Fruit fly (Drosophila melanogaster) whole organism, embryonic: ENCODE results near the gene Lon.

Experiments
- Antp ChIP-seq: fragments of 200-800 bp; sonication (Bioruptor generic); optimal IDR thresholded peaks from 3 replicates; lab custom pipeline; 2016; ENCODE audit warnings: missing biosample characterization, missing genetic modification characterization
- B-H2 ChIP-seq: fragments of 200-800 bp; sonication (Bioruptor generic); optimal IDR thresholded peaks from 2 replicates; lab custom pipeline; 2018; ENCODE audit warnings: missing biosample characterization, mild to moderate bottlenecking, missing genetic modification characterization
- BtbVII ChIP-seq: fragments of 200-800 bp; sonication (Bioruptor generic); optimal IDR thresholded peaks from 3 replicates; lab custom pipeline; 2017; ENCODE audit warnings: missing biosample characterization, mild to moderate bottlenecking, missing genetic modification characterization
- CG10654 ChIP-seq: fragments of 200-800 bp; sonication (Bioruptor generic); optimal IDR thresholded peaks from 2 replicates; lab custom pipeline; 2016; ENCODE audit warnings: missing biosample characterization, missing genetic modification characterization
- CG11695 ChIP-seq: fragments of 200-800 bp; sonication (Bioruptor generic); IDR thresholded peaks from 3 replicates; pipeline ENCODE4 v1.3.6; 2022; ENCODE audit warnings: missing biosample characterization, missing genetic modification characterization
- CG12769 ChIP-seq: fragments of 200-800 bp; sonication (Bioruptor generic); optimal IDR thresholded peaks from 2 replicates; lab custom pipeline; 2019; ENCODE audit warnings: missing biosample characterization, mild to moderate bottlenecking, missing genetic modification characterization, moderate library complexity
- CG13296 ChIP-seq: fragments of 200-800 bp; sonication (Bioruptor generic); optimal IDR thresholded peaks from 3 replicates; lab custom pipeline; 2018; ENCODE audit warnings: missing biosample characterization, mild to moderate bottlenecking, missing genetic modification characterization
- CG14860 ChIP-seq: fragments of 200-800 bp; sonication (Bioruptor generic); IDR thresholded peaks from 3 replicates; pipeline ENCODE4 v1.3.6; 2022; ENCODE audit warnings: missing biosample characterization, missing genetic modification characterization; ENCODE audit not compliant: partially characterized antibody
- CG14965 ChIP-seq: fragments of 200-800 bp; sonication (Bioruptor generic); optimal IDR thresholded peaks from 2 replicates; lab custom pipeline; 2016; ENCODE audit warnings: missing biosample characterization, missing genetic modification characterization, borderline replicate concordance
- CG15269 ChIP-seq: fragments of 200-800 bp; sonication (Bioruptor generic); optimal IDR thresholded peaks from 2 replicates; lab custom pipeline; 2018; ENCODE audit warnings: missing biosample characterization, mild to moderate bottlenecking, missing genetic modification characterization, moderate library complexity
- CG1603 ChIP-seq: fragments of 200-800 bp; sonication (Bioruptor generic); optimal IDR thresholded peaks from 2 replicates; lab custom pipeline; 2019; ENCODE audit warnings: missing biosample characterization, mild to moderate bottlenecking, missing genetic modification characterization, moderate library complexity
- CG1647 ChIP-seq: fragments of 200-800 bp; sonication (Bioruptor generic); optimal IDR thresholded peaks from 3 replicates; lab custom pipeline; 2016; ENCODE audit warnings: missing biosample characterization, missing genetic modification characterization
- CG16813 ChIP-seq: fragments of 200-800 bp; sonication (Bioruptor generic); IDR thresholded peaks from 3 replicates; pipeline ENCODE4 v1.3.6; 2022; ENCODE audit warnings: missing biosample characterization, missing genetic modification characterization; ENCODE audit not compliant: partially characterized antibody
- CG17328 ChIP-seq: fragments of 200-800 bp; sonication (Bioruptor generic); IDR thresholded peaks from 2 replicates; pipeline ENCODE4 v1.3.6; 2022; ENCODE audit warnings: missing biosample characterization, missing genetic modification characterization
- CG18476 ChIP-seq: fragments of 200-800 bp; sonication (Bioruptor generic); optimal IDR thresholded peaks from 2 replicates; lab custom pipeline; 2016; ENCODE audit warnings: missing biosample characterization, mild to moderate bottlenecking, missing genetic modification characterization
- CG18599 ChIP-seq: fragments of 200-800 bp; sonication (Bioruptor generic); optimal IDR thresholded peaks from 3 replicates; lab custom pipeline; 2017; ENCODE audit warnings: missing biosample characterization, missing genetic modification characterization, mild to moderate bottlenecking, moderate library complexity, missing genetic modification reagents
- CG2712 ChIP-seq: fragments of 200-800 bp; optimal IDR thresholded peaks from 3 replicates; lab custom pipeline; 2019; ENCODE audit warnings: missing biosample characterization, mild to moderate bottlenecking, missing genetic modification characterization, moderate library complexity
- CG31224 ChIP-seq: fragments of 200-800 bp; sonication (Bioruptor generic); IDR thresholded peaks from 2 replicates; pipeline ENCODE4 v1.3.6; 2022; ENCODE audit warnings: missing biosample characterization, missing genetic modification characterization
- CG33213 ChIP-seq: fragments of 200-800 bp; sonication (Bioruptor generic); optimal IDR thresholded peaks from 3 replicates; lab custom pipeline; 2016; ENCODE audit warnings: missing biosample characterization, missing genetic modification characterization
- CG3838 ChIP-seq: fragments of 200-800 bp; sonication (Bioruptor generic); optimal IDR thresholded peaks from 3 replicates; lab custom pipeline; 2016; ENCODE audit warnings: missing biosample characterization, missing genetic modification characterization
- CG43689 ChIP-seq: fragments of 200-800 bp; sonication (Bioruptor generic); IDR thresholded peaks from 2 replicates; pipeline ENCODE4 v1.3.6; 2022; ENCODE audit warnings: missing biosample characterization, missing genetic modification characterization
- CG4617 ChIP-seq: fragments of 200-800 bp; sonication (Bioruptor generic); optimal IDR thresholded peaks from 3 replicates; lab custom pipeline; 2016; ENCODE audit warnings: missing biosample characterization, missing genetic modification characterization, borderline replicate concordance
- CG8359 ChIP-seq: fragments of 200-800 bp; sonication (Bioruptor generic); optimal IDR thresholded peaks from 2 replicates; lab custom pipeline; 2017; ENCODE audit warnings: missing biosample characterization, mild to moderate bottlenecking, missing genetic modification characterization, borderline replicate concordance
- CG8944 ChIP-seq: fragments of 200-800 bp; sonication (Bioruptor generic); optimal IDR thresholded peaks from 3 replicates; lab custom pipeline; 2016; ENCODE audit warnings: missing biosample characterization, missing genetic modification characterization
- CG9609 ChIP-seq: fragments of 200-800 bp; sonication (Bioruptor generic); optimal IDR thresholded peaks from 3 replicates; lab custom pipeline; 2016; ENCODE audit warnings: missing biosample characterization, missing genetic modification characterization
- D ChIP-seq, 2 experiments: fragments of 200-800 bp in 1 of 2; fragments of >200 bp in 1 of 2; sonication (Bioruptor generic) in 1 of 2; optimal IDR thresholded peaks; 2 replicates in 1 of 2; 3 replicates in 1 of 2; lab custom pipeline; 2017; ENCODE audit warnings: mild to moderate bottlenecking in 1 of 2, missing biosample characterization in 1 of 2, missing genetic modification characterization in 1 of 2, missing genetic modification reagents in 1 of 2
- Dref ChIP-seq: fragments of 200-800 bp; sonication (Bioruptor generic); IDR thresholded peaks from 2 replicates; pipeline ENCODE4 v1.3.6; 2022; ENCODE audit warnings: missing biosample characterization, missing genetic modification characterization
- GATAe ChIP-seq: fragments of 200-800 bp; sonication (Bioruptor generic); conservative IDR thresholded peaks from 2 replicates; pipeline ENCODE4 v1.3.6; 2022; ENCODE audit warnings: missing biosample characterization, missing genetic modification characterization
- HLH54F ChIP-seq: fragments of 200-800 bp; sonication (Bioruptor generic); optimal IDR thresholded peaks from 3 replicates; lab custom pipeline; 2016; ENCODE audit warnings: missing biosample characterization, missing genetic modification characterization
- HLHmδ ChIP-seq: fragments of 200-800 bp; sonication (Bioruptor generic); optimal IDR thresholded peaks from 2 replicates; lab custom pipeline; 2018; ENCODE audit warnings: missing biosample characterization, mild to moderate bottlenecking, missing genetic modification characterization, moderate library complexity
- Hmr ChIP-seq: fragments of 200-800 bp; sonication (Bioruptor generic); optimal IDR thresholded peaks from 3 replicates; lab custom pipeline; 2017; ENCODE audit warnings: mild to moderate bottlenecking, missing biosample characterization, missing genetic modification reagents, missing genetic modification characterization
- Jarid2 ChIP-seq: fragments of 200-800 bp; sonication (Bioruptor generic); optimal IDR thresholded peaks from 3 replicates; lab custom pipeline; 2017; ENCODE audit warnings: mild to moderate bottlenecking, missing biosample characterization, missing genetic modification reagents, missing genetic modification characterization
- Mes4 ChIP-seq: fragments of 200-800 bp; sonication (Bioruptor generic); optimal IDR thresholded peaks from 2 replicates; lab custom pipeline; 2016; ENCODE audit warnings: missing biosample characterization, missing genetic modification characterization
- Opbp ChIP-seq: fragments of 200-800 bp; sonication (Bioruptor generic); IDR thresholded peaks from 3 replicates; pipeline ENCODE4 v1.3.6; 2022; ENCODE audit warnings: missing biosample characterization, missing genetic modification characterization; ENCODE audit not compliant: partially characterized antibody
- Rfx ChIP-seq: fragments of 200-800 bp; sonication (Bioruptor generic); IDR thresholded peaks from 2 replicates; pipeline ENCODE4 v1.3.6; 2022; ENCODE audit warnings: missing biosample characterization, missing genetic modification characterization
- Side ChIP-seq: fragments of 200-800 bp; sonication (Bioruptor generic); optimal IDR thresholded peaks from 2 replicates; lab custom pipeline; 2016; ENCODE audit warnings: missing biosample characterization, missing genetic modification characterization
- Sry-δ ChIP-seq: fragments of 200-800 bp; sonication (Bioruptor generic); optimal IDR thresholded peaks from 2 replicates; lab custom pipeline; 2016; ENCODE audit warnings: missing biosample characterization, missing genetic modification characterization
- amos ChIP-seq: fragments of 200-800 bp; sonication (Bioruptor generic); IDR thresholded peaks from 2 replicates; pipeline ENCODE4 v1.3.6; 2022; ENCODE audit warnings: missing biosample characterization, missing genetic modification characterization; ENCODE audit not compliant: partially characterized antibody
- bab2 ChIP-seq: fragments of 200-800 bp; sonication (Bioruptor generic); optimal IDR thresholded peaks from 2 replicates; lab custom pipeline; 2016; ENCODE audit warnings: missing biosample characterization, missing genetic modification characterization
- crp ChIP-seq, 2 experiments: fragments of 200-800 bp; sonication (Bioruptor generic); optimal IDR thresholded peaks; 2 replicates in 1 of 2; 3 replicates in 1 of 2; lab custom pipeline; 2017; ENCODE audit warnings: missing biosample characterization in 2 of 2, missing genetic modification characterization in 2 of 2, mild to moderate bottlenecking in 1 of 2, moderate library complexity in 1 of 2
- dmrt99B ChIP-seq: fragments of 200-800 bp; sonication (Bioruptor generic); optimal IDR thresholded peaks from 2 replicates; lab custom pipeline; 2018; ENCODE audit warnings: missing biosample characterization, mild to moderate bottlenecking, missing genetic modification characterization, moderate library complexity
- en ChIP-seq: fragments of 200-800 bp; sonication (Bioruptor generic); optimal IDR thresholded peaks from 2 replicates; lab custom pipeline; 2016; ENCODE audit warnings: missing biosample characterization, missing genetic modification characterization
- fd102C ChIP-seq: fragments of 200-800 bp; sonication (Bioruptor generic); optimal IDR thresholded peaks from 2 replicates; lab custom pipeline; 2018; ENCODE audit warnings: missing biosample characterization, mild to moderate bottlenecking, missing genetic modification characterization, moderate library complexity
- her ChIP-seq: fragments of 200-800 bp; sonication (Bioruptor generic); optimal IDR thresholded peaks from 2 replicates; lab custom pipeline; 2016; ENCODE audit warnings: missing biosample characterization, missing genetic modification characterization
- kni ChIP-seq: fragments of 200-800 bp; sonication (Bioruptor generic); optimal IDR thresholded peaks from 3 replicates; lab custom pipeline; 2017; ENCODE audit warnings: mild to moderate bottlenecking, missing biosample characterization, missing genetic modification reagents, missing genetic modification characterization
- row ChIP-seq: fragments of 200-800 bp; sonication (Bioruptor generic); IDR thresholded peaks from 3 replicates; pipeline ENCODE4 v1.3.6; 2022; ENCODE audit warnings: missing biosample characterization, missing genetic modification characterization
- sr ChIP-seq: fragments of 200-800 bp; sonication (Bioruptor generic); IDR thresholded peaks from 3 replicates; pipeline ENCODE4 v1.3.6; 2022; ENCODE audit warnings: missing biosample characterization, missing genetic modification characterization
- usp ChIP-seq: fragments of >200 bp; optimal IDR thresholded peaks from 2 replicates; lab custom pipeline; 2017; ENCODE audit warnings: missing biosample characterization, missing genetic modification characterization
- wek ChIP-seq: fragments of 200-800 bp; sonication (Bioruptor generic); optimal IDR thresholded peaks from 3 replicates; lab custom pipeline; 2018; ENCODE audit warnings: missing biosample characterization, mild to moderate bottlenecking, missing genetic modification characterization, moderate library complexity

Gene Lon

DNA sequence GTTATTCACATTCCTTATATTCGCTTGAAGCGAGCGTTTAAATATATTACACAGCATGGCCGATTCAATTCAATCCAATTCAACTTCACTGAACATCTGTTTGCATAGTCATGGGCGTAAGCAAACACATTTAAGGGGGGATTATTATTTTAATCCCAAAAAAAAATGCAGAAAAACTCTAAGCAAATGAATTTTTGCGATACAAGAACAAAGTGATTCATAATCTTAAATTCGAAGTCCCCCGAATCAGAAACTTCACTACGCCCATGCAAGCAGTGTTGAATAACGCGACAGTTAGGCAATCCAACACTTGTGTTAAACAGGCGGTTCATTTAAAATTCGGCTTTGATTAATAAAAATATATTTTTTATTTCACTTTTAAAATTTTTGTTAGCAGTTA lies 21.6 kb downstream of the Lon start, which contains the start of gene CG14100 (continued):
- TF ChIP-seq HLH54F (GFP tag; lab: Kevin White, UChicago) (peak; percentile 100), CG8359 (GFP tag; lab: Kevin White, UChicago) (peak; percentile 98), Mes4 (peak; percentile 100), Dref (GFP tag; lab: Robert Waterston, UW) (peak; percentile 69), CG13296 (GFP tag; lab: Kevin White, UChicago) (peak; percentile 100), CG15269 (tag; lab: Kevin White, UChicago) (peak; percentile 100), CG9609 (GFP tag; lab: Kevin White, UChicago) (peak; percentile 100), CG43689 (GFP tag; lab: Robert Waterston, UW) (peak; percentile 100), Rfx (peak; percentile 100), CG18599 (GFP tag; lab: Kevin White, UChicago) (peak; percentile 100), her (GFP tag; lab: Kevin White, UChicago) (peak; percentile 99), CG10654 (GFP tag; lab: Kevin White, UChicago) (peak; percentile 100), bab2 (GFP tag; lab: Kevin White, UChicago) (peak; percentile 100), en (peak; percentile 100), CG31224 (peak; percentile 100), BtbVII (GFP tag; lab: Kevin White, UChicago) (peak; percentile 100), wek (GFP tag; lab: Kevin White, UChicago) (peak; percentile 100), kni (peak; percentile 100), Side (peak; percentile 100), Hmr (GFP tag; lab: Kevin White, UChicago) (peak; percentile 100), HLHmδ (peak; percentile 52), CG16813 (no peak), CG11695 (GFP tag; lab: Robert Waterston, UW) (peak; percentile 100), CG14965 (peak; percentile 96), CG14860 (no peak), CG17328 (GFP tag; lab: Robert Waterston, UW) (peak; percentile 100), Antp (GFP tag; lab: Kevin White, UChicago) (peak; percentile 100), crp (GFP tag; optimal IDR thresholded peaks at IDR 0.05; lab: Kevin White, UChicago) (peak; percentile 94 to 95), GATAe (peak; percentile 100), row (peak; percentile 100), CG3838 (GFP tag; lab: Kevin White, UChicago) (peak; percentile 100), CG33213 (GFP tag; lab: Kevin White, UChicago) (peak; percentile 100), dmrt99B (tag; lab: Kevin White, UChicago) (peak; percentile 100), CG1647 (peak; percentile 100), CG1603 (tag; lab: Kevin White, UChicago) (peak; percentile 99), B-H2 (GFP tag; lab: Kevin White, UChicago) (peak; percentile 100), amos (GFP tag; lab: Robert Waterston, UW) (peak; percentile 46; the same call in 1 of the 2 replicates), Sry-δ (GFP tag; lab: Kevin White, UChicago) (peak; percentile 94), Jarid2 (GFP tag; lab: Kevin White, UChicago) (peak; percentile 99), CG8944 (GFP tag; lab: Kevin White, UChicago) (peak; percentile 100), CG2712 (tag; lab: Kevin White, UChicago) (peak; percentile 100), CG18476 (GFP tag; lab: Kevin White, UChicago) (peak; percentile 100), fd102C (peak; percentile 99), CG4617 (peak; percentile 100), sr (GFP tag; lab: Robert Waterston, UW) (peak; percentile 100), D (optimal IDR thresholded peaks at IDR 0.05; lab: Kevin White, UChicago) (no peak), D (GFP tag; optimal IDR thresholded peaks at IDR 0.05; lab: Kevin White, UChicago) (peak; percentile 100), Opbp (GFP tag; lab: Robert Waterston, UW) (peak; percentile 76; the same call in 2 of the 3 replicates), CG12769 (peak; percentile 100), usp (GFP tag; lab: Kevin White, UChicago) (no peak)
